Worm (Caenorhabditis elegans) whole organism, late embryonic: ENCODE results near the gene lat-2.

Source experiments
- K02D7.2 ChIP-seq: sonication (generic microtip); optimal IDR thresholded peaks from 2 replicates; lab custom pipeline; 2017; ENCODE audit warnings: mild to moderate bottlenecking, missing genetic modification characterization, missing compliant biosample characterization
- K09A11.1 ChIP-seq: sonication (generic microtip); optimal IDR thresholded peaks from 2 replicates; lab custom pipeline; 2017; ENCODE audit warnings: antibody characterized with exemption, mild to moderate bottlenecking, missing genetic modification characterization, missing compliant biosample characterization; ENCODE audit not compliant: insufficient read depth
- ahr-1 ChIP-seq: sonication (generic microtip); optimal IDR thresholded peaks from 2 replicates; lab custom pipeline; 2016; ENCODE audit warnings: missing genetic modification characterization, missing compliant biosample characterization
- ama-1 ChIP-seq: fragments of 150-350 bp; optimal IDR thresholded peaks from 2 replicates; lab custom pipeline; 2014
- ceh-14 ChIP-seq: sonication (generic microtip); optimal IDR thresholded peaks from 2 replicates; lab custom pipeline; 2016; ENCODE audit warnings: missing genotype, missing genetic modification characterization, missing compliant biosample characterization
- ceh-18 ChIP-seq: sonication (generic microtip); optimal IDR thresholded peaks from 2 replicates; lab custom pipeline; 2016; ENCODE audit warnings: missing genetic modification characterization, missing compliant biosample characterization
- ceh-24 ChIP-seq: sonication (generic microtip); optimal IDR thresholded peaks from 2 replicates; lab custom pipeline; 2016; ENCODE audit warnings: mild to moderate bottlenecking, missing genetic modification characterization, missing compliant biosample characterization
- ceh-30 ChIP-seq: fragments of 150-350 bp; optimal IDR thresholded peaks from 2 replicates; lab custom pipeline; 2014; ENCODE audit warnings: missing biosample characterization, missing genetic modification characterization
- ceh-34 ChIP-seq: sonication (generic microtip); optimal IDR thresholded peaks from 2 replicates; lab custom pipeline; 2016; ENCODE audit warnings: mild to moderate bottlenecking, missing genetic modification characterization, missing compliant biosample characterization
- ceh-6 ChIP-seq: fragments of 200-800 bp; sonication (Bioruptor generic); optimal IDR thresholded peaks from 2 replicates; lab custom pipeline; 2018; ENCODE audit warnings: mild to moderate bottlenecking, missing genetic modification characterization, missing compliant biosample characterization
- ceh-9 ChIP-seq: sonication (generic microtip); optimal IDR thresholded peaks from 2 replicates; lab custom pipeline; 2016; ENCODE audit warnings: mild to moderate bottlenecking, missing genetic modification characterization, inconsistent platforms, missing compliant biosample characterization
- che-1 ChIP-seq: sonication (generic microtip); optimal IDR thresholded peaks from 2 replicates; lab custom pipeline; 2016; ENCODE audit warnings: mild to moderate bottlenecking, missing genetic modification characterization, missing compliant biosample characterization
- dmd-4 ChIP-seq: sonication (generic microtip); optimal IDR thresholded peaks from 2 replicates; lab custom pipeline; 2016; ENCODE audit warnings: borderline replicate concordance, missing genetic modification characterization, missing compliant biosample characterization
- dve-1 ChIP-seq: sonication (generic microtip); optimal IDR thresholded peaks from 2 replicates; lab custom pipeline; 2017; ENCODE audit warnings: antibody characterized with exemption, mild to moderate bottlenecking, missing genetic modification characterization, missing compliant biosample characterization
- elt-2 ChIP-seq: sonication (generic microtip); optimal IDR thresholded peaks from 2 replicates; lab custom pipeline; 2016; ENCODE audit warnings: missing genetic modification reagents, missing genetic modification characterization, missing compliant biosample characterization
- elt-4 ChIP-seq: sonication (generic microtip); optimal IDR thresholded peaks from 2 replicates; lab custom pipeline; 2016; ENCODE audit warnings: missing genetic modification characterization, missing compliant biosample characterization
- fkh-10 ChIP-seq: fragments of 150-350 bp; optimal IDR thresholded peaks from 2 replicates; lab custom pipeline; 2014; ENCODE audit warnings: missing biosample characterization, missing genetic modification reagents, missing genetic modification characterization
- fkh-6 ChIP-seq: sonication (generic microtip); optimal IDR thresholded peaks from 2 replicates; lab custom pipeline; 2016; ENCODE audit warnings: missing genetic modification characterization, missing compliant biosample characterization
- lim-6 ChIP-seq: sonication (generic microtip); optimal IDR thresholded peaks from 2 replicates; lab custom pipeline; 2016; ENCODE audit warnings: missing genetic modification characterization, missing compliant biosample characterization
- lin-11 ChIP-seq: fragments of 200-800 bp; sonication (Bioruptor generic); optimal IDR thresholded peaks from 2 replicates; lab custom pipeline; 2018; ENCODE audit warnings: mild to moderate bottlenecking, missing genetic modification characterization, missing compliant biosample characterization
- mec-3 ChIP-seq: sonication (generic microtip); optimal IDR thresholded peaks from 2 replicates; lab custom pipeline; 2016; ENCODE audit warnings: borderline replicate concordance, missing genetic modification characterization, missing compliant biosample characterization
- nfya-1 ChIP-seq: sonication (generic microtip); optimal IDR thresholded peaks from 2 replicates; lab custom pipeline; 2017; ENCODE audit warnings: missing genetic modification characterization, mild to moderate bottlenecking, missing compliant biosample characterization, antibody characterized with exemption, moderate library complexity
- nhr-11 ChIP-seq: fragments of 150-350 bp; optimal IDR thresholded peaks from 2 replicates; lab custom pipeline; 2014; ENCODE audit warnings: missing biosample characterization, missing genetic modification characterization
- nhr-232 ChIP-seq: sonication (generic microtip); optimal IDR thresholded peaks from 2 replicates; lab custom pipeline; 2016; ENCODE audit warnings: missing genetic modification characterization, missing compliant biosample characterization
- npax-4 ChIP-seq: sonication (generic microtip); optimal IDR thresholded peaks from 2 replicates; lab custom pipeline; 2016; ENCODE audit warnings: missing genetic modification characterization, missing compliant biosample characterization
- odd-2 ChIP-seq: sonication (generic microtip); optimal IDR thresholded peaks from 2 replicates; lab custom pipeline; 2017; ENCODE audit warnings: antibody characterized with exemption, mild to moderate bottlenecking, missing genetic modification characterization, missing compliant biosample characterization
- pat-9 ChIP-seq: fragments of 200-800 bp; sonication (Bioruptor generic); optimal IDR thresholded peaks from 2 replicates; lab custom pipeline; 2018; ENCODE audit warnings: mild to moderate bottlenecking, missing genetic modification characterization, moderate library complexity, missing compliant biosample characterization
- pax-1 ChIP-seq: fragments of 150-350 bp; optimal IDR thresholded peaks from 2 replicates; lab custom pipeline; 2014; ENCODE audit warnings: missing biosample characterization, missing genetic modification characterization
- pha-2 ChIP-seq: sonication (generic microtip); optimal IDR thresholded peaks from 2 replicates; lab custom pipeline; 2017; ENCODE audit warnings: mild to moderate bottlenecking, missing genetic modification characterization, missing compliant biosample characterization
- pha-4 ChIP-seq: fragments of 150-350 bp; optimal IDR thresholded peaks from 2 replicates; lab custom pipeline; 2018; ENCODE audit warnings: missing biosample characterization, missing genetic modification reagents, missing genetic modification characterization
- pqm-1 ChIP-seq: sonication (generic microtip); optimal IDR thresholded peaks from 2 replicates; lab custom pipeline; 2016; ENCODE audit warnings: missing genetic modification characterization, missing compliant biosample characterization
- ref-2 ChIP-seq: sonication (generic microtip); optimal IDR thresholded peaks from 2 replicates; lab custom pipeline; 2016; ENCODE audit warnings: missing genetic modification characterization, missing compliant biosample characterization
- sdc-2 ChIP-seq: sonication (generic microtip); optimal IDR thresholded peaks from 2 replicates; lab custom pipeline; 2016; ENCODE audit warnings: missing genotype, missing genetic modification characterization, missing compliant biosample characterization
- sox-2 ChIP-seq: fragments of 200-800 bp; sonication (Bioruptor generic); IDR thresholded peaks from 2 replicates; pipeline ENCODE4 v1.3.6; 2022; ENCODE audit warnings: missing genetic modification reagents, missing genetic modification characterization, missing compliant biosample characterization
- syd-9 ChIP-seq: sonication (generic microtip); optimal IDR thresholded peaks from 2 replicates; lab custom pipeline; 2016; ENCODE audit warnings: mild to moderate bottlenecking, missing genetic modification characterization, moderate library complexity, missing compliant biosample characterization
- tbx-2 ChIP-seq: sonication (generic microtip); optimal IDR thresholded peaks from 2 replicates; lab custom pipeline; 2016; ENCODE audit warnings: missing genetic modification characterization, missing compliant biosample characterization
- ttx-3 ChIP-seq: sonication (generic microtip); optimal IDR thresholded peaks from 2 replicates; lab custom pipeline; 2016; ENCODE audit warnings: missing genetic modification reagents, missing genetic modification characterization, missing compliant biosample characterization
- unc-3 ChIP-seq, 2 experiments: fragments of 200-800 bp in 1 of 2; sonication (Bioruptor generic) in 1 of 2; sonication (generic microtip) in 1 of 2; conservative IDR thresholded peaks in 1 of 2; optimal IDR thresholded peaks in 1 of 2; 2 replicates each; pipeline versions ENCODE4 v1.3.6 to Lab custom; 2016 to 2022; ENCODE audit warnings: missing compliant biosample characterization in 2 of 2, missing genetic modification characterization in 2 of 2, missing genetic modification reagents in 1 of 2
- unc-55 ChIP-seq: sonication (generic microtip); optimal IDR thresholded peaks from 2 replicates; lab custom pipeline; 2017; ENCODE audit warnings: missing biosample characterization, missing genetic modification reagents, missing genetic modification characterization
- unc-86 ChIP-seq: sonication (generic microtip); optimal IDR thresholded peaks from 2 replicates; lab custom pipeline; 2016; ENCODE audit warnings: missing genetic modification characterization, missing compliant biosample characterization
- zip-5 ChIP-seq: sonication (generic microtip); optimal IDR thresholded peaks from 2 replicates; lab custom pipeline; 2016; ENCODE audit warnings: missing genetic modification characterization, missing compliant biosample characterization
- ztf-16 ChIP-seq: sonication (generic microtip); optimal IDR thresholded peaks from 2 replicates; lab custom pipeline; 2017; ENCODE audit warnings: missing genetic modification characterization, missing compliant biosample characterization

lat-2 gene

DNA sequence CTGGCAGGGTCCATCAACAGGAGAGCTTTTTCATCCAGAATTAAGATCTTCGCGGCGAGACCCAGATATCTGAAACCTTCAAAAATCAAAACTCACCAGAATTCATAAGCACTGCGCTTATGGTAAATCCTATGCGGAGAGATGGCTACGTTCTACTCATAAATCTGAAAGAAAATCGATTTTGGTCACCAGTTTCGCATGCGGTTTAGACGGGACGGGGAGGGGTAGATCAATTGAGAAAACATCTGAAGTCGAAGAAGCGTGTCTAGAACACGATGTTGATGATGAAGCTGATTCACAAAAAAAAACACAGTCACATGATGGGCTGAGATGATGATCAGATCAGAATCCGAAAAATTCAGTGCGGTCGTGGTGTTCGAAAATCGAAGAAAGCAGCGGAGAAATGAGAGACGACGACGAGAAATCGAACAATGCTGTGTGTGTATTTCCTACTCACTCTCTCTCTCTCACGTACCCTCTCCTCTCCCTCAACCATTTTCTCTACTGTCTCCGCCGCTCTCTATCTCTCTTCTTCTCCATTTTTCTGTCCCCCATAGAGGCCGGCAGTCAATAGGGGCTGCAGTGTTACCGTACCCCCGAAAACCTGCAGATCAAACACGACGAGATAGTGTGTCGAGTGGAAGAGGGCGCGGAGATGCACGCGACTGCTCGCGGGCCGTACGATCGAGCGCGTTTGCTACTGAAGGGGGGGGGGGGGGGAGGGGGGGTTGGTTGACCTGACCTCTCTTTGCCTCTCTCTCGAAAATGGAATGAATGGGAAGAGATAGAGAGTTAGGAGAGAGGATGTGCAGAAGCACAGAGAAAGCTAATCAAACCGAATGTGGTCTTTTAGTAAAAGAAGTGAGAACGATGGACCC, 17.7 kb downstream of the lat-2 start, which contains the start of gene ntl-2 (continued):
- TF ChIP-seq pat-9 (tag; lab: Kevin White, UChicago): peak; percentile 63
- no peak for TF ChIP-seq elt-4 (tag; lab: Kevin White, UChicago)
- TF ChIP-seq ceh-24 (tag; lab: Kevin White, UChicago): no peak
- TF ChIP-seq ceh-34 (tag; lab: Kevin White, UChicago): peak; percentile 76
- TF ChIP-seq npax-4 (tag; lab: Kevin White, UChicago): no peak
- peak; percentile 66 for TF ChIP-seq ceh-30 (tag; lab: Kevin White, UChicago)
- TF ChIP-seq ref-2 (tag; lab: Kevin White, UChicago): peak; percentile 51
- no peak for TF ChIP-seq ama-1 (lab: Kevin White, UChicago)
- peak; percentile 68 for TF ChIP-seq ceh-6
- peak; percentile 60 for TF ChIP-seq ceh-14 (tag; lab: Kevin White, UChicago)
- no peak for TF ChIP-seq ahr-1
- TF ChIP-seq dve-1: peak; percentile 85
- peak; percentile 67 for TF ChIP-seq pax-1
- TF ChIP-seq unc-3 (GFP tag; conservative IDR thresholded peaks at IDR 0.05; lab: Robert Waterston, UW): 0 out of 2 replicates have a peak, but pooled peaks have one; percentile 44
- TF ChIP-seq unc-3 (tag; optimal IDR thresholded peaks at IDR 0.05; lab: Kevin White, UChicago): peak; percentile 64
- TF ChIP-seq ceh-18 (tag; lab: Kevin White, UChicago): peak; percentile 90
- TF ChIP-seq nhr-232 (tag; lab: Kevin White, UChicago): no peak
- peak; percentile 88 for TF ChIP-seq tbx-2 (tag; lab: Kevin White, UChicago)
- no peak for TF ChIP-seq pqm-1 (tag; lab: Kevin White, UChicago)
- TF ChIP-seq zip-5 (tag; lab: Kevin White, UChicago): no peak
- peak; percentile 99 for TF ChIP-seq nfya-1 (tag; lab: Kevin White, UChicago)
- TF ChIP-seq syd-9: no peak
- no peak for TF ChIP-seq dmd-4 (tag; lab: Kevin White, UChicago)
- TF ChIP-seq fkh-10 (GFP tag; lab: Kevin White, UChicago): no peak
- TF ChIP-seq unc-55 (GFP tag; lab: Kevin White, UChicago): peak; percentile 87
- no peak for TF ChIP-seq lim-6 (tag; lab: Kevin White, UChicago)
- no peak for TF ChIP-seq ceh-9 (tag; lab: Kevin White, UChicago)
- TF ChIP-seq nhr-11 (tag; lab: Kevin White, UChicago): no peak
- TF ChIP-seq pha-2 (tag; lab: Kevin White, UChicago): peak; percentile 84
- TF ChIP-seq ttx-3: no peak
- TF ChIP-seq lin-11 (tag; lab: Kevin White, UChicago): peak; percentile 41
- TF ChIP-seq ztf-16: peak; percentile 64
- TF ChIP-seq pha-4 (tag; lab: Kevin White, UChicago): no peak
- TF ChIP-seq che-1 (tag; lab: Kevin White, UChicago): peak; percentile 67
- peak; percentile 47 for TF ChIP-seq unc-86 (tag; lab: Kevin White, UChicago)
- TF ChIP-seq elt-2 (tag; lab: Kevin White, UChicago): peak; percentile 93

DNA sequence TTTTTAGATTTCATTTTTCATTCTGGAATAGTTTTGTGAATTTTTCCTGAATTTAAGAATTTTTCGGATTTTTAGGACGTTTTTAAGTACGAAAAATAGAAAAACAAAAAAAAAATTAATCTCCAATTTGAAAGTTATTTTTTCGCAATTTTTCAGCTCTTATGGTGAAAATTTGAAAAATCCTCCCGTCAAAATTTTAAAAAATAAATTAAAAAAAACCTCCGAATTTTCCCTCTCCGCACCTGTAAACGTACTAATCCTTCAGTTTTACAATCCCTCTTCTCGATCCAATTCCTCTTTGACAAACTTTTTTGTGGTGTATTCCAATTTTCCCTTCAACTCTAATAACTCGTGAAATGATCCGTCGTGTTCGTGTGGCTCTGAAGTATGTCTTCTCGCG, 19.3 kb downstream of the lat-2 start, which contains the start of gene B0286.1:
Gene B0286.1 (plus strand): TSS at position 301 of the 400 bp plus-strand sequence.
- TF ChIP-seq mec-3 (tag; lab: Kevin White, UChicago) (no peak), unc-86 (tag; lab: Kevin White, UChicago) (no peak), dve-1 (no peak), fkh-6 (no peak), unc-55 (GFP tag; lab: Kevin White, UChicago) (no peak), odd-2 (tag; lab: Kevin White, UChicago) (no peak), sox-2 (GFP tag; lab: Robert Waterston, UW) (no peak), ceh-34 (tag; lab: Kevin White, UChicago) (no peak), K09A11.1 (no peak), sdc-2 (tag; lab: Kevin White, UChicago) (no peak), ref-2 (tag; lab: Kevin White, UChicago) (no peak), ceh-24 (tag; lab: Kevin White, UChicago) (no peak), ceh-6 (no peak), K02D7.2 (tag; lab: Kevin White, UChicago) (no peak)
